Fruit fly (Drosophila melanogaster): Measurements from ENCODE around the gene Proc.
A peak's percentile ranks its signal among the peaks of the same experiment; 100 is the strongest.

Proc gene

dm6 chr2L:7833650-7834049 is 37.6 kb downstream of the Proc start (continued):
- TF ChIP-seq peb (GFP tag; IDR thresholded peaks at IDR 0.05) (no peak), CG15514 (GFP tag; optimal IDR thresholded peaks at IDR 0.05) (no peak), dati (GFP tag; IDR thresholded peaks at IDR 0.05) (no peak), CG17328 (GFP tag; IDR thresholded peaks at IDR 0.05) (no peak), Med (GFP tag) (peak; percentile 69), CG10959 (GFP tag; IDR thresholded peaks at IDR 0.05) (no peak), gt (GFP tag; IDR thresholded peaks at IDR 0.05) (no peak), wor (GFP tag; IDR thresholded peaks at IDR 0.05) (no peak), ci (GFP tag; IDR thresholded peaks at IDR 0.05) (0 out of 3 replicates have a peak, but pooled peaks have one; percentile 21), zen2 (GFP tag; IDR thresholded peaks at IDR 0.05; ENCODE audit: partially characterized antibody) (no peak), abd-A (tag; optimal IDR thresholded peaks at IDR 0.05) (peak; percentile 37), CG18764 (GFP tag; optimal IDR thresholded peaks at IDR 0.05) (no peak), ewg (GFP tag; optimal IDR thresholded peaks at IDR 0.05) (no peak), Dip2 (GFP tag; IDR thresholded peaks at IDR 0.05) (no peak), CG31224 (GFP tag; IDR thresholded peaks at IDR 0.05) (no peak), CG10431 (GFP tag; optimal IDR thresholded peaks at IDR 0.05) (no peak), Gsc (GFP tag; IDR thresholded peaks at IDR 0.05) (no peak), CG11085 (GFP tag; IDR thresholded peaks at IDR 0.05) (no peak), CG17385 (GFP tag; optimal IDR thresholded peaks at IDR 0.05) (no peak), HLHmδ (GFP tag; optimal IDR thresholded peaks at IDR 0.05) (no peak), H15 (GFP tag; IDR thresholded peaks at IDR 0.05) (peak; percentile 15; the same call in 1 of the 3 replicates)

dm6 chr2L:7833238-7833637 is 38.0 kb downstream of the Proc start:
- TF ChIP-seq kah (GFP tag; optimal IDR thresholded peaks at IDR 0.05): no peak
- TF ChIP-seq eve (GFP tag; optimal IDR thresholded peaks at IDR 0.05): no peak
- TF ChIP-seq TFAM (GFP tag; optimal IDR thresholded peaks at IDR 0.05): no peak
- TF ChIP-seq zfh1 (GFP tag; IDR thresholded peaks at IDR 0.05): no peak
- no peak for TF ChIP-seq dimm (GFP tag; IDR thresholded peaks at IDR 0.05)
- TF ChIP-seq chif (GFP tag; optimal IDR thresholded peaks at IDR 0.05): no peak
- no peak for TF ChIP-seq lilli (GFP tag; optimal IDR thresholded peaks at IDR 0.05)
- TF ChIP-seq row (GFP tag; IDR thresholded peaks at IDR 0.05): peak; percentile 54
- no peak for TF ChIP-seq trh (GFP tag; optimal IDR thresholded peaks at IDR 0.05)
- no peak for TF ChIP-seq CG8478 (optimal IDR thresholded peaks at IDR 0.05)
- no peak for TF ChIP-seq CG15479 (GFP tag; optimal IDR thresholded peaks at IDR 0.05)
- TF ChIP-seq grau (tag; optimal IDR thresholded peaks at IDR 0.05): peak; percentile 72
- TF ChIP-seq CG3995 (GFP tag; optimal IDR thresholded peaks at IDR 0.05): no peak
- TF ChIP-seq HHEX (GFP tag; optimal IDR thresholded peaks at IDR 0.05): no peak
- TF ChIP-seq nerfin-1 (tag; optimal IDR thresholded peaks at IDR 0.05): no peak
- TF ChIP-seq CG13296 (GFP tag; optimal IDR thresholded peaks at IDR 0.05): no peak
- TF ChIP-seq CG6854 (GFP tag; optimal IDR thresholded peaks at IDR 0.05): no peak
- TF ChIP-seq CG6689 (GFP tag; IDR thresholded peaks at IDR 0.05): 0 out of 2 replicates have a peak, but pooled peaks have one; percentile 13
- no peak for TF ChIP-seq pros (GFP tag; optimal IDR thresholded peaks at IDR 0.05)
- no peak for TF ChIP-seq CG6654 (GFP tag; optimal IDR thresholded peaks at IDR 0.05)
- peak; percentile 16 for TF ChIP-seq gem (tag; optimal IDR thresholded peaks at IDR 0.05)
- no peak for TF ChIP-seq nom (GFP tag; optimal IDR thresholded peaks at IDR 0.05)
- peak; percentile 30 for TF ChIP-seq CG18599 (GFP tag; optimal IDR thresholded peaks at IDR 0.05)
- TF ChIP-seq sob (GFP tag; IDR thresholded peaks at IDR 0.05): no peak
- TF ChIP-seq Ets97D (GFP tag; optimal IDR thresholded peaks at IDR 0.05): no peak
- TF ChIP-seq CG15514 (GFP tag; optimal IDR thresholded peaks at IDR 0.05): no peak
- no peak for TF ChIP-seq luna (GFP tag; optimal IDR thresholded peaks at IDR 0.05)
- TF ChIP-seq aop (GFP tag; IDR thresholded peaks at IDR 0.05): no peak
- no peak for TF ChIP-seq al (GFP tag; IDR thresholded peaks at IDR 0.05)
- no peak for TF ChIP-seq Fer2 (tag; optimal IDR thresholded peaks at IDR 0.05)
- TF ChIP-seq Asciz (GFP tag; optimal IDR thresholded peaks at IDR 0.05): no peak
- no peak for TF ChIP-seq sima (GFP tag; optimal IDR thresholded peaks at IDR 0.05)
- TF ChIP-seq CG10267 (tag; optimal IDR thresholded peaks at IDR 0.05): no peak

Measured in whole organism, embryonic.